Fruit fly (Drosophila melanogaster) Kc167 (cell line): ENCODE data around the gene Fkbp59.

Source experiments
- Myc ChIP-seq: fragments of >200 bp; optimal IDR thresholded peaks from 2 replicates; lab custom pipeline; 2017; ENCODE audit warnings: missing external identifiers
- Sin3A ChIP-seq: fragments of >200 bp; optimal IDR thresholded peaks from 2 replicates; lab custom pipeline; 2018; ENCODE audit warnings: missing external identifiers
- h ChIP-seq: fragments of >200 bp; optimal IDR thresholded peaks from 3 replicates; lab custom pipeline; 2018; ENCODE audit warnings: missing external identifiers
- insv ChIP-seq: fragments of >200 bp; optimal IDR thresholded peaks from 3 replicates; lab custom pipeline; 2018; ENCODE audit warnings: missing external identifiers
- psq ChIP-seq: fragments of >200 bp; optimal IDR thresholded peaks from 2 replicates; lab custom pipeline; 2017; ENCODE audit warnings: missing external identifiers
- ttk ChIP-seq: sonication (Bioruptor generic); optimal IDR thresholded peaks from 2 replicates; lab custom pipeline; 2017; ENCODE audit warnings: missing external identifiers

Fkbp59 gene

dm6 chr2L:9887856-9888269 lies at the start of gene Fkbp59:
Gene Fkbp59 (plus strand): TSS chr2L:9888005.
- no peak for TF ChIP-seq psq (lab: Kevin White, UChicago)
- no peak for TF ChIP-seq Sin3A (lab: Kevin White, UChicago)
- TF ChIP-seq insv (lab: Kevin White, UChicago): no peak
- TF ChIP-seq Myc (lab: Kevin White, UChicago): no peak
- TF ChIP-seq ttk (lab: Kevin White, UChicago): no peak
- TF ChIP-seq h (lab: Kevin White, UChicago): no peak

dm6 chr2L:9850788-9851187 lies 37.0 kb upstream of the Fkbp59 start:
- TF ChIP-seq ttk (lab: Kevin White, UChicago): no peak
- TF ChIP-seq Myc (lab: Kevin White, UChicago): no peak
- no peak for TF ChIP-seq insv (lab: Kevin White, UChicago)
- TF ChIP-seq psq (lab: Kevin White, UChicago): no peak
- TF ChIP-seq Sin3A (lab: Kevin White, UChicago): no peak

- TF ChIP-seq insv (lab: Kevin White, UChicago): no peak
- no peak for TF ChIP-seq Sin3A (lab: Kevin White, UChicago)
- no peak for TF ChIP-seq Myc (lab: Kevin White, UChicago)
- TF ChIP-seq h (lab: Kevin White, UChicago): no peak
- TF ChIP-seq ttk (lab: Kevin White, UChicago): no peak
- TF ChIP-seq psq (lab: Kevin White, UChicago): no peak
These were observed 24.8 kb upstream of the Fkbp59 start for dm6 chr2L:9862964-9863363.

dm6 chr2L:9863479-9863878 lies 24.3 kb upstream of the Fkbp59 start:
- TF ChIP-seq h (lab: Kevin White, UChicago) (no peak), insv (lab: Kevin White, UChicago) (no peak), Sin3A (lab: Kevin White, UChicago) (no peak)

- no peak for TF ChIP-seq h (lab: Kevin White, UChicago)
- TF ChIP-seq insv (lab: Kevin White, UChicago): no peak
- no peak for TF ChIP-seq Myc (lab: Kevin White, UChicago)
- TF ChIP-seq Sin3A (lab: Kevin White, UChicago): no peak
- TF ChIP-seq ttk (lab: Kevin White, UChicago): no peak
- no peak for TF ChIP-seq psq (lab: Kevin White, UChicago)
These were observed 23.5 kb upstream of the Fkbp59 start for dm6 chr2L:9864337-9864736.

dm6 chr2L:9882393-9882971 lies 5.3 kb upstream of the Fkbp59 start:
- TF ChIP-seq psq (lab: Kevin White, UChicago) (no peak), Sin3A (lab: Kevin White, UChicago) (no peak), Myc (lab: Kevin White, UChicago) (no peak), h (lab: Kevin White, UChicago) (no peak)

dm6 chr2L:9886086-9886485 lies 1.7 kb upstream of the Fkbp59 start, which contains the start of gene nAChRalpha6:
Gene nAChRalpha6 (minus strand): TSS chr2L:9886250.
- no peak for TF ChIP-seq Myc (lab: Kevin White, UChicago)
- no peak for TF ChIP-seq h (lab: Kevin White, UChicago)
- TF ChIP-seq Sin3A (lab: Kevin White, UChicago): no peak
- no peak for TF ChIP-seq psq (lab: Kevin White, UChicago)
- no peak for TF ChIP-seq ttk (lab: Kevin White, UChicago)
- TF ChIP-seq insv (lab: Kevin White, UChicago): no peak

- TF ChIP-seq Myc (lab: Kevin White, UChicago) (no peak), insv (lab: Kevin White, UChicago) (no peak), h (lab: Kevin White, UChicago) (no peak), psq (lab: Kevin White, UChicago) (no peak), Sin3A (lab: Kevin White, UChicago) (no peak), ttk (lab: Kevin White, UChicago) (no peak)
These were observed 2.8 kb downstream of the Fkbp59 start, which contains the start of the genes CG34183 and CG4537 for dm6 chr2L:9890576-9890975. Gene CG34183 (minus strand): TSS chr2L:9890772. Gene CG4537 (plus strand): TSS chr2L:9890885.

dm6 chr2L:9893183-9893582 lies 5.4 kb downstream of the Fkbp59 start, which contains the start of gene mtDNA-helicase:
Gene mtDNA-helicase (minus strand): TSS chr2L:9893446.
- TF ChIP-seq Myc (lab: Kevin White, UChicago): no peak
- TF ChIP-seq h (lab: Kevin White, UChicago): no peak
- no peak for TF ChIP-seq psq (lab: Kevin White, UChicago)
- TF ChIP-seq Sin3A (lab: Kevin White, UChicago): no peak
- TF ChIP-seq insv (lab: Kevin White, UChicago): no peak

dm6 chr2L:9894193-9894592 lies 6.4 kb downstream of the Fkbp59 start:
- TF ChIP-seq insv (lab: Kevin White, UChicago) (no peak), ttk (lab: Kevin White, UChicago) (no peak), psq (lab: Kevin White, UChicago) (no peak), Sin3A (lab: Kevin White, UChicago) (no peak), Myc (lab: Kevin White, UChicago) (no peak), h (lab: Kevin White, UChicago) (no peak)

dm6 chr2L:9894871-9895364 lies 7.1 kb downstream of the Fkbp59 start, which contains the start of gene Bka:
Gene Bka (plus strand): TSS chr2L:9895287.
- TF ChIP-seq Sin3A (lab: Kevin White, UChicago): no peak
- no peak for TF ChIP-seq insv (lab: Kevin White, UChicago)

- TF ChIP-seq h (lab: Kevin White, UChicago): no peak
- TF ChIP-seq ttk (lab: Kevin White, UChicago): no peak
- TF ChIP-seq psq (lab: Kevin White, UChicago): no peak
- TF ChIP-seq Myc (lab: Kevin White, UChicago): no peak
- TF ChIP-seq insv (lab: Kevin White, UChicago): no peak
- TF ChIP-seq Sin3A (lab: Kevin White, UChicago): no peak
These were observed 9.5 kb downstream of the Fkbp59 start, which contains the start of gene RpS2 for dm6 chr2L:9897296-9897695. Gene RpS2 (minus strand): TSS chr2L:9897552.
